Worm (Caenorhabditis elegans): ENCODE results near the gene tasp-1.

DNA sequence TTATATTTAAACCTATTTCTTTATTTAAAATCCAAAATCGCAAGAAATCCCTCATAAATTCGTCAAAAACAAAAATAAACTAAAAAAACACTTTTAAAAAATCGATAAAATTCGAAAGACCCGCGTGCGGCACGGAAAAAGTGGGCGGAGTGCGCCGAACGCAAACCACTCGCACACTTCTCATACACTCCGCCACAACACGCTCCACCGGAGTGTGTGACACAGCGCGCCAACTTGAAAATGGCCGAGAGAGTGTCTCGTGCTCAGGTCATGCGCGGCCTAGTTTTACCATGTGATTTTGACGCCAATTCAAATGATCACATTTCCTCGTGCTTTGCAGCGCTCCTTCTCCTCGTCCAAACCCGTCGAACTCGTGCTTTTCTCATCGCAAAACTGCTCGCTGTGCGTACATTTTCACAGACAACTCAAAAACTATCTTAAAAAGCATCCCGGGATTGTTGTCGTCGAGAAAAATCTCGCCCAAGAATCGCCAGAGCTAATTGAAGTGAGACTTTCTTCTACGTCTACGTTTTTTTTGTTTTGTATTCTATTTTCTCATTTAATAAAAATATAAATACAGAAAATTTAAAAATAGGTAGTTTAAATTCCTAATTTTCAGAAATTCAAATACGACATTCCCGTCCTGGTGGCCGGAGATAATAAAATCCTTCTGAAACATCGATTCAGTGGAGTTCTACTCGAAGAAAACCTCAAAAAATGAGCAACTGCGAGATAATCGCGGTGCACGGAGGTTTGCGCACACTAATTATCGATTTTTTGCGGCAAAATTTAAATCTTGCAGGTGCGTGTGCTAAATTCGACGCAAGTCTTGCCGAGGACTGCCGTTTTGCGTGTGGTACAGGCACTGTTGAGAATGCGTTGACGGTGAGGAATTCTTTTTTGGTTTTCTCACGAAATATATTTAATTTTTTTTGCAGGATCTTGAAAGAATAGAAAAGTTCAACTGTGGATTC is at the start of gene tasp-1:
- peak; percentile 99 for TF ChIP-seq him-1 (tag; optimal IDR thresholded peaks at IDR 0.05)
- TF ChIP-seq dao-5 (tag; optimal IDR thresholded peaks at IDR 0.05): peak; percentile 89
- TF ChIP-seq W03F9.2 (tag; optimal IDR thresholded peaks at IDR 0.05): peak; percentile 99

Data from whole organism, L4/young adult.